Fruit fly (Drosophila melanogaster): Measurements from ENCODE around the gene CG14042.

The CG14042 gene

dm6 chr2L:5052367-5052914, 14.9 kb downstream of the CG14042 start, which contains the start of gene senju (continued):
- TF ChIP-seq Hmx (GFP tag; optimal IDR thresholded peaks at IDR 0.05) (peak; percentile 53), CG13624 (GFP tag; optimal IDR thresholded peaks at IDR 0.05) (peak; percentile 89), fd3F (GFP tag; optimal IDR thresholded peaks at IDR 0.05) (peak; percentile 50), CG18262 (tag; optimal IDR thresholded peaks at IDR 0.05) (peak; percentile 78), ac (GFP tag; optimal IDR thresholded peaks at IDR 0.05) (peak; percentile 15), Usf (GFP tag; optimal IDR thresholded peaks at IDR 0.05) (peak; percentile 79), vfl (GFP tag; optimal IDR thresholded peaks at IDR 0.05) (peak; percentile 82), NK7.1 (GFP tag; optimal IDR thresholded peaks at IDR 0.05) (peak; percentile 81), fd96Cb (tag; optimal IDR thresholded peaks at IDR 0.05) (peak; percentile 61), tgo (GFP tag; IDR thresholded peaks at IDR 0.05) (peak; percentile 82), CG14667 (GFP tag; IDR thresholded peaks at IDR 0.05) (peak; percentile 71), CG6765 (GFP tag; optimal IDR thresholded peaks at IDR 0.05) (peak; percentile 81), CG7372 (GFP tag; IDR thresholded peaks at IDR 0.05) (0 out of 2 replicates have a peak, but pooled peaks have one; percentile 30), CG9215 (GFP tag; IDR thresholded peaks at IDR 0.05) (peak; percentile 62), Mad (GFP tag; optimal IDR thresholded peaks at IDR 0.05) (peak; percentile 83), CG42726 (GFP tag; IDR thresholded peaks at IDR 0.05; ENCODE audit: partially characterized antibody) (peak; percentile 36; the same call in 1 of the 2 replicates), CG6689 (GFP tag; IDR thresholded peaks at IDR 0.05) (peak; percentile 73), Fer2 (tag; optimal IDR thresholded peaks at IDR 0.05) (peak; percentile 62), unpg (GFP tag; optimal IDR thresholded peaks at IDR 0.05) (peak; percentile 80), yki (optimal IDR thresholded peaks at IDR 0.05) (no peak), Lhr (GFP tag; optimal IDR thresholded peaks at IDR 0.05) (peak; percentile 63), CG5180 (GFP tag; optimal IDR thresholded peaks at IDR 0.05) (peak; percentile 62), dan (GFP tag; IDR thresholded peaks at IDR 0.05) (no peak), Scr (GFP tag; IDR thresholded peaks at IDR 0.05; ENCODE audit: partially characterized antibody) (peak; percentile 54), klu (GFP tag; IDR thresholded peaks at IDR 0.05) (peak; percentile 41; the same call in 1 of the 2 replicates), zfh1 (GFP tag; IDR thresholded peaks at IDR 0.05) (peak; percentile 83; the same call in 2 of the 3 replicates), bcd (GFP tag; optimal IDR thresholded peaks at IDR 0.05) (peak; percentile 83), otp (GFP tag; IDR thresholded peaks at IDR 0.05) (peak; percentile 57), twi (tag; optimal IDR thresholded peaks at IDR 0.05) (peak; percentile 48), lola (GFP tag; optimal IDR thresholded peaks at IDR 0.05) (peak in 1 of 3 experiments; percentile 57), bsh (GFP tag; optimal IDR thresholded peaks at IDR 0.05) (peak; percentile 72 to 82), fu2 (GFP tag; optimal IDR thresholded peaks at IDR 0.05) (peak; percentile 88), ato (GFP tag; IDR thresholded peaks at IDR 0.05; ENCODE audit: partially characterized antibody) (peak; percentile 66), Elba2 (GFP tag; optimal IDR thresholded peaks at IDR 0.05) (no peak), CG15479 (GFP tag; optimal IDR thresholded peaks at IDR 0.05) (peak; percentile 94), sc (optimal IDR thresholded peaks at IDR 0.05) (no peak), sc (GFP tag; optimal IDR thresholded peaks at IDR 0.05) (peak; percentile 62), B-H1 (GFP tag; IDR thresholded peaks at IDR 0.05) (peak; percentile 73), CG7928 (GFP tag; optimal IDR thresholded peaks at IDR 0.05) (peak; percentile 32), lmd (GFP tag; IDR thresholded peaks at IDR 0.05) (peak; percentile 86), CG11398 (GFP tag; optimal IDR thresholded peaks at IDR 0.05) (peak; percentile 85), Neu2 (GFP tag; optimal IDR thresholded peaks at IDR 0.05; ENCODE audit: borderline replicate concordance) (no peak), sens-2 (GFP tag; IDR thresholded peaks at IDR 0.05) (peak; percentile 76), Rfx (GFP tag; IDR thresholded peaks at IDR 0.05) (peak; percentile 86), Blimp-1 (GFP tag; optimal IDR thresholded peaks at IDR 0.05) (peak; percentile 71), Hr39 (optimal IDR thresholded peaks at IDR 0.05) (peak; percentile 62), Meics (GFP tag; optimal IDR thresholded peaks at IDR 0.05) (peak; percentile 88), Atf6 (GFP tag; IDR thresholded peaks at IDR 0.05) (peak; percentile 80), chif (GFP tag; optimal IDR thresholded peaks at IDR 0.05) (peak; percentile 82 to 84), al (GFP tag; IDR thresholded peaks at IDR 0.05) (peak; percentile 39; the same call in 1 of the 2 replicates), dysf (GFP tag; IDR thresholded peaks at IDR 0.05) (peak; percentile 89)
